Worm (Caenorhabditis elegans): ENCODE results near the gene srj-13.

The srj-13 gene

DNA sequence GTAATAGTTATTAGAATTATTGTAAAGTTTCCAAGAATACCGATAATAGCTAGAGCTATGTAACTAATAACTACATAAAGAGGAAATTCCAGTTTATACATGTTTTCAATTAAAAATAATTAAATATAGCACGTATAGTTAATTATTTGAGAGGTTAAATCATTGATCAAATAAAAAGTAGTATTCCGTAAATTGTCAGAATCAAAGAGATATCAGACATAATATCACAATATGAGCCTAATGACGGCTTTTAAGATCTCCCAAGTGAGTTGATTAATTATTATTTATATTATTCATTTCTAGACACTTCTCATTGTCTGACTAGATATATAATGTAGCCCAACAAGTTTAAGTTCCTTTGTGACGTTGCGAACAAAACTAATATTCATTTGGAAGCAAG is 23.1 kb upstream of the srj-13 start, which contains the start of gene srsx-24:
srsx-24 (minus strand) TSS at position 101 of the 400 bp plus-strand sequence.
- TF ChIP-seq med-1 (GFP tag; optimal IDR thresholded peaks at IDR 0.05; ENCODE audit: insufficient read depth) (no peak), cog-1 (tag; optimal IDR thresholded peaks at IDR 0.05) (no peak), ztf-29 (GFP tag; IDR thresholded peaks at IDR 0.05) (no peak), tab-1 (GFP tag; IDR thresholded peaks at IDR 0.05) (no peak), klf-2 (GFP tag; conservative IDR thresholded peaks at IDR 0.05) (no peak), ref-1 (GFP tag; conservative IDR thresholded peaks at IDR 0.05) (no peak), T22C8.4 (GFP tag; IDR thresholded peaks at IDR 0.05) (no peak), flt-1 (GFP tag; IDR thresholded peaks at IDR 0.05) (no peak), ztf-23 (GFP tag; IDR thresholded peaks at IDR 0.05) (no peak)

DNA sequence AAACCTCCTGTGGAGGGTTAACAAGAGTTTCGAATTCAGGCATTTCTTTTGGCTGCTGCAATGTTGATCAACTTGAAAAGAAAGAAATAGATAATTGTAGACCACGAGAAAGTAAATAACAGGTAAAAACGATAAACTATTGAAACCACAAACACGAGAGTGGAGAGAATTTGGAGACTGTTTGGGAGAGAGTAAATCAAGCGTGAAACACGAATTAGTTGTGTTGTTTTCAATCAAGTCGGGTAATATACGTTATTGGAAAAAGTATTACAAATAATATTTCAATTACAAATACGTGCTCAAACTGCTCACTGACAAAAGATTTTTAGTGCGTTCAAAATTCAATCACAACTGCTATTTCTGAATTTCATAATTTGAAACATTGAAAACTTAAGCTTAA is 21.4 kb upstream of the srj-13 start, which contains the start of gene C03G6.17:
C03G6.17 (minus strand) TSS at position 101 of the 400 bp plus-strand sequence.
- TF ChIP-seq cog-1 (tag; optimal IDR thresholded peaks at IDR 0.05), result no peak

DNA sequence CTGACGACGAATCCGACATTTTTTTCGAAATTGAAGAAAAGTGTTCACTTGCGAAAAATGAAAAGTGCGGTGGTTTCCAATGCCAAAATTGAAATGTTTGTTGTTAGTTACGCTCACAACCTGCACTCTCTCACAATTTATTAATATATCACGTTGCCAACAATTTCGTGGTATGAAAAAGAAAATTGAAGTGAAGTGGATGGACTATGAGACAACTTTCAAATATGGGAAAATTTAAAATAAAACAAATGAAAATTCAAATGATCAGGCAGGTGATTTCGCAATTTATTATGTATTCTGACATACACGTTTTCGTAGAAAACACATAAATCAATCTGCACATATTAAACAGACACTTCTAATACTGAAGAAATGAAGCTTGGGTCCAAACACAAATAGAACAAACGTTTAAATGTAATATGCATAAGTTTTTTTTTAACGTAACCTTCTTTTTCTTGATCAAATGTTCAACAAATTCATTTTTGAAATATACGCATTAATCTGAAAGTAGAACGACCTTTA is 16.3 kb upstream of the srj-13 start, which contains the start of gene srp-6:
srp-6 (minus strand) TSS at position 51 of the 522 bp plus-strand sequence.
- TF ChIP-seq med-1 (GFP tag; optimal IDR thresholded peaks at IDR 0.05; ENCODE audit: insufficient read depth) (no peak), flt-1 (GFP tag; IDR thresholded peaks at IDR 0.05) (no peak), klf-2 (GFP tag; conservative IDR thresholded peaks at IDR 0.05) (no peak), T22C8.4 (GFP tag; IDR thresholded peaks at IDR 0.05) (no peak), ztf-29 (GFP tag; IDR thresholded peaks at IDR 0.05) (no peak), tab-1 (GFP tag; IDR thresholded peaks at IDR 0.05) (no peak)

DNA sequence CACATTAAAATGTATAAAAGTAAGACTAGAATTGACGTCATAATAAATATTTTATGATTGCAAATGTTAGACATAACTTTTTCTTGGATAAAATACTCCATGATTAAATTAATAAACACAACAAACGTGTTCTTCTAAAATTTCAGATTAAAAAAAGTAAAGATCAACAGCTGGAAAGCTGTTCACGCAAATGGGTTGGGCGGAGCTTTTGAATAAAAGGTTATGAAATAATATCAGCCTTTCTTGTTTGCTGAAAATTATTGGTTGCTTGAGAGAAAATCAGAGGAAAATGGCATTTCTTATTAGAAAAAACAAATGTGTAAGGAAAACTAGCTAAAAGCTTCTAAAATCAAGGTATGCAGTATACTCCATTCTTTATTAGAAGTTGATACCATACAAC is 14.7 kb upstream of the srj-13 start, which contains the start of gene C02H6.3:
C02H6.3 (minus strand) TSS at position 101 of the 400 bp plus-strand sequence.
- TF ChIP-seq tab-1 (GFP tag; IDR thresholded peaks at IDR 0.05), result no peak

DNA sequence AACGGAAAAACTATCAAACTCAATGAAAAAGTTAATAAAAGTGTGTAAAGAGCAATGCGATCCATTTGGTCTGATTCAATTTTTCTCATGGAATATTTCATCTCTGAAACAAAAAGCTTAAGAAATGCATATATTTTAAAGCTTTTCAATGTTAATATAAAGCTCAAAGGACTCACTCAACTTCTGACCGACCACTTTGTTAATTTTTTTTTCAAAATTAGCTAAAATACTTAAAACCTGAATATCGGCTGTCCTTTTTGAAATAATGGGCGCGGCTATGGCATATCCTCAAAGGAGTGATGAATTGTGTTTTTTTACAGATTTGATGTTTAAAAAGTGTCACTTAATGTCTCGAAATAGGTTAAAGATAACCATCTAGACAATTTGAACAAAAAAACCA is 12.7 kb upstream of the srj-13 start, which contains the start of gene C02H6.1:
C02H6.1 (minus strand) TSS at position 101 of the 400 bp plus-strand sequence.
- TF ChIP-seq cog-1 (tag; optimal IDR thresholded peaks at IDR 0.05) (no peak), med-1 (GFP tag; optimal IDR thresholded peaks at IDR 0.05; ENCODE audit: insufficient read depth) (no peak), T22C8.4 (GFP tag; IDR thresholded peaks at IDR 0.05) (no peak), klf-2 (GFP tag; conservative IDR thresholded peaks at IDR 0.05) (no peak), ztf-29 (GFP tag; IDR thresholded peaks at IDR 0.05) (no peak), ref-1 (GFP tag; conservative IDR thresholded peaks at IDR 0.05) (no peak), tab-1 (GFP tag; IDR thresholded peaks at IDR 0.05) (no peak), flt-1 (GFP tag; IDR thresholded peaks at IDR 0.05) (no peak), ztf-23 (GFP tag; IDR thresholded peaks at IDR 0.05) (no peak)

DNA sequence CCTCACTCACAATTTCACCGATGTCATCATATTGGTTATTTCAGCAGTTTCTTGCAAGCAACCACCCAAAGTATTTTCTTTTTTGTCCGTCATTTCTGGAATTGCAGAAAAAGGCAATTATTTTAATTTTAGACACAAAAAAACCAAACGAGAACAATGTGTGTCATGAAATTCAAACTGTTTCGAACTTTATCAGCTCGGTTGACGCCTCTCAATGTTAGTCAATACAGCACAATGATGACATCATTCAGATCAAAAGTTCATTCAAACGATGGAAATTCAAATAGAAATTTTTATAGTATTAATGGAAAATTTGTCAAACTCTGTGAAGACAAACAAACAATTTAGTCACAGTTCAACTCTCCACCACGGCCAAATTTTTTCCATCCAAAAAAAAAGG is 10.5 kb upstream of the srj-13 start, which contains the start of gene fbxa-105:
fbxa-105 (minus strand) TSS at position 97 of the 400 bp plus-strand sequence.
- no peak for TF ChIP-seq ztf-23 (GFP tag; IDR thresholded peaks at IDR 0.05)
- TF ChIP-seq cog-1 (tag; optimal IDR thresholded peaks at IDR 0.05), result no peak
- TF ChIP-seq med-1 (GFP tag; optimal IDR thresholded peaks at IDR 0.05; ENCODE audit: insufficient read depth), result no peak
- no peak for TF ChIP-seq ztf-29 (GFP tag; IDR thresholded peaks at IDR 0.05)
- TF ChIP-seq tab-1 (GFP tag; IDR thresholded peaks at IDR 0.05), result no peak
- TF ChIP-seq klf-2 (GFP tag; conservative IDR thresholded peaks at IDR 0.05), result no peak
- TF ChIP-seq T22C8.4 (GFP tag; IDR thresholded peaks at IDR 0.05), result no peak
- no peak for TF ChIP-seq flt-1 (GFP tag; IDR thresholded peaks at IDR 0.05)
- no peak for TF ChIP-seq ref-1 (GFP tag; conservative IDR thresholded peaks at IDR 0.05)

DNA sequence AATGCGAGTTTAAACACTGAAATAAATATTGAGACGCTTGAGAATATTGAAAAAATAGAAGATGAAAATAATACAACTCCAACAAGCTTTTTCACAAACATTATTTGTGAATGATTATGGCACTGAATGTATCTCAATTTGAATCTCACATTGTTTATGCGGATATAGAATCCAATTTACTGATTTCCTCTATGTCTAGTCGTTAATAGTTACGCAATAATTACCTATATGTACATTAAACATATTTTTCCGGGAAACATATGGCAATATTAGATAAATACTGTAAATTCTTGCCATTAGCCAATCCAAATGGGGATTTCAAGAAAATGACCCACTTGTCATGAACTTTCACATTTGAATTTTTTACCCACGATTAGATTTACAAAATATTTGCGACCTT is 7.1 kb upstream of the srj-13 start, which contains the start of gene srx-9:
srx-9 (minus strand) TSS at position 101 of the 400 bp plus-strand sequence.
- no peak for TF ChIP-seq ref-1 (GFP tag; conservative IDR thresholded peaks at IDR 0.05)
- TF ChIP-seq med-1 (GFP tag; optimal IDR thresholded peaks at IDR 0.05; ENCODE audit: insufficient read depth), result no peak
- TF ChIP-seq klf-2 (GFP tag; conservative IDR thresholded peaks at IDR 0.05), result no peak
- no peak for TF ChIP-seq flt-1 (GFP tag; IDR thresholded peaks at IDR 0.05)

DNA sequence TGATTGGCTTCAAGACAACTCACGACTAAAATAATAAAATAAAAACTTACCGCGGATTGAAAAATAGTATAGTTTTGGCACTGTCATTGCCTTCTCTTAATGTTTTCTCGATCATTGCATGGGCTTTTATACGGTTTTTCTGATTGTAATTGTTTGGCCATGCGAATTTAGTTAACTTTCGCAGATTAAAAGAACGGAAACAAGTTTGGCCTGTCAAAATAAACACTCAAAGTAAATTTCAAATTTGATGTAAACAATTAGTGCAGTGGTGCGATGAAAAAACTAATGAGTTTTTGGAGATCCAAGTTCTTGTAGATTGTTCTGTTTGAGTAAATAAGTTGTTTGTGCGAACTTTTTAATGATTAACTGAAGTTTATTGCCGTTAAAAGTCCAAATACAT is 3.3 kb upstream of the srj-13 start, which contains the start of gene gst-41:
gst-41 (minus strand) TSS at position 101 of the 400 bp plus-strand sequence.
- no peak for TF ChIP-seq klf-2 (GFP tag; conservative IDR thresholded peaks at IDR 0.05)
- no peak for TF ChIP-seq med-1 (GFP tag; optimal IDR thresholded peaks at IDR 0.05; ENCODE audit: insufficient read depth)
- no peak for TF ChIP-seq flt-1 (GFP tag; IDR thresholded peaks at IDR 0.05)
- no peak for TF ChIP-seq tab-1 (GFP tag; IDR thresholded peaks at IDR 0.05)
- TF ChIP-seq ref-1 (GFP tag; conservative IDR thresholded peaks at IDR 0.05), result no peak
- no peak for TF ChIP-seq cog-1 (tag; optimal IDR thresholded peaks at IDR 0.05)
- TF ChIP-seq ztf-23 (GFP tag; IDR thresholded peaks at IDR 0.05), result no peak
- TF ChIP-seq ztf-29 (GFP tag; IDR thresholded peaks at IDR 0.05), result no peak
- no peak for TF ChIP-seq T22C8.4 (GFP tag; IDR thresholded peaks at IDR 0.05)

DNA sequence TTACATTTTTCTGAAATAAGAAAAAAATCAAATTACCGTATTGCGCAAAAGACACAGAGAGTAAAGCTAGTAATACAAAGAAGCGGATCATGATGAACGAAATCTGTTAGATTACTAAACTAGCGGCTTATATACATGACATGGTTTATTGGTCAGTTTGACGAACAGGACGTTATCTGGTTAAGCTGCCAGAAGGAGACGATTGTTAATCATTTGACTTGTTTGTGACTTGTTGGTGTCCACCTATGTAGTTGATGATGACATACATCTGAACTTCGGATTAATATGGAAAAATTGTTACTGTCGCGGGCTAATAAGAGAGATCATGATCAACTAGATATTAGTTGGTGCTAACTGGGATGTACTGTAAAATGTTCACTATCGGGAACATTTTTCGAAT is 2.4 kb upstream of the srj-13 start, which contains the start of gene cnc-9:
cnc-9 (minus strand) TSS at position 101 of the 400 bp plus-strand sequence.
- no peak for TF ChIP-seq flt-1 (GFP tag; IDR thresholded peaks at IDR 0.05)
- TF ChIP-seq tab-1 (GFP tag; IDR thresholded peaks at IDR 0.05), result no peak
- TF ChIP-seq ztf-29 (GFP tag; IDR thresholded peaks at IDR 0.05), result no peak
- TF ChIP-seq med-1 (GFP tag; optimal IDR thresholded peaks at IDR 0.05; ENCODE audit: insufficient read depth), result no peak
- no peak for TF ChIP-seq T22C8.4 (GFP tag; IDR thresholded peaks at IDR 0.05)

DNA sequence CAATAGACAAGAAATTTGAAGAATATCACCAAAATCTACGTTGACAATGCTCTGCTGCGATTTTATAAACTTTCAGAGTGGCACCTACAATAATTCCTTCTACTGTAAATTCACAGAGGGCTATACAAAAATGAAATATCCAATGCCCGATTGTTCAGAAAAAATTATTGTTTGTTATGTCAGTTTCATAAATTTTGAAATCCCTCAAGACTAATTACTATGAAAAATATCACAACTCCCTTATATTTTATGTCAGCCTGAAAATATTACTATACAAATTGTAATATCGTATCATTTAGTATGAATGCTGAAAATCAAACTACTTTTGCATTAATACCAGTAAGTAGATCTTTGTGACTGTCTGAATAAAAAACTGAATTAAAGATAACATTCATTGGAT is 1.9 kb upstream of the srj-13 start, which contains the start of gene srx-60:
srx-60 (plus strand) TSS at position 301 of the 400 bp plus-strand sequence.
- TF ChIP-seq cog-1 (tag; optimal IDR thresholded peaks at IDR 0.05) (no peak), klf-2 (GFP tag; conservative IDR thresholded peaks at IDR 0.05) (no peak), T22C8.4 (GFP tag; IDR thresholded peaks at IDR 0.05) (no peak), ref-1 (GFP tag; conservative IDR thresholded peaks at IDR 0.05) (no peak), ztf-23 (GFP tag; IDR thresholded peaks at IDR 0.05) (no peak), flt-1 (GFP tag; IDR thresholded peaks at IDR 0.05) (no peak), ztf-29 (GFP tag; IDR thresholded peaks at IDR 0.05) (no peak)
